Fruit fly (Drosophila melanogaster) whole organism, embryonic: ENCODE measurements around the gene aln.
A peak's percentile ranks its signal among the peaks of the same experiment; 100 is the strongest.

Experiments
- Asciz ChIP-seq: fragments of 200-800 bp; sonication (Bioruptor generic); optimal IDR thresholded peaks from 2 replicates; lab custom pipeline; 2017; ENCODE audit warnings: missing biosample characterization, mild to moderate bottlenecking, missing genetic modification characterization, missing genetic modification reagents
- CG10959 ChIP-seq: fragments of 200-800 bp; sonication (Bioruptor generic); IDR thresholded peaks from 2 replicates; pipeline ENCODE4 v1.3.6; 2022; ENCODE audit warnings: missing biosample characterization, missing genetic modification characterization
- CG11504 ChIP-seq: fragments of 200-800 bp; sonication (Bioruptor generic); optimal IDR thresholded peaks from 3 replicates; lab custom pipeline; 2019; ENCODE audit warnings: missing biosample characterization, mild to moderate bottlenecking, missing genetic modification characterization, moderate library complexity
- CG11696 ChIP-seq: fragments of 200-800 bp; sonication (Bioruptor generic); IDR thresholded peaks from 2 replicates; pipeline ENCODE4 v1.3.6; 2022; ENCODE audit warnings: missing biosample characterization, missing genetic modification characterization
- CG12769 ChIP-seq: fragments of 200-800 bp; sonication (Bioruptor generic); optimal IDR thresholded peaks from 2 replicates; lab custom pipeline; 2019; ENCODE audit warnings: missing biosample characterization, mild to moderate bottlenecking, missing genetic modification characterization, moderate library complexity
- CG12942 ChIP-seq: fragments of 200-800 bp; sonication (Bioruptor generic); optimal IDR thresholded peaks from 3 replicates; lab custom pipeline; 2016; ENCODE audit warnings: missing biosample characterization, missing genetic modification characterization
- CG15269 ChIP-seq: fragments of 200-800 bp; sonication (Bioruptor generic); optimal IDR thresholded peaks from 2 replicates; lab custom pipeline; 2018; ENCODE audit warnings: missing biosample characterization, mild to moderate bottlenecking, missing genetic modification characterization, moderate library complexity
- CG15514 ChIP-seq: fragments of 200-800 bp; sonication (Bioruptor generic); optimal IDR thresholded peaks from 3 replicates; lab custom pipeline; 2017; ENCODE audit warnings: missing biosample characterization, missing genetic modification characterization, mild to moderate bottlenecking, moderate library complexity, missing genetic modification reagents
- CG1792 ChIP-seq: fragments of 200-800 bp; sonication (Bioruptor generic); optimal IDR thresholded peaks from 2 replicates; lab custom pipeline; 2016; ENCODE audit warnings: missing biosample characterization, missing genetic modification characterization
- CG18619 ChIP-seq: fragments of 200-800 bp; sonication (Bioruptor generic); optimal IDR thresholded peaks from 3 replicates; lab custom pipeline; 2017; ENCODE audit warnings: missing biosample characterization, mild to moderate bottlenecking, missing genetic modification characterization
- CG2129 ChIP-seq: fragments of 200-800 bp; sonication (Bioruptor generic); IDR thresholded peaks from 2 replicates; pipeline ENCODE4 v1.3.6; 2022; ENCODE audit warnings: missing biosample characterization, missing genetic modification characterization; ENCODE audit not compliant: partially characterized antibody
- CG32532 ChIP-seq: fragments of 200-800 bp; sonication (Bioruptor generic); IDR thresholded peaks from 2 replicates; pipeline ENCODE4 v1.3.6; 2022; ENCODE audit warnings: missing biosample characterization, missing genetic modification characterization
- CG43689 ChIP-seq: fragments of 200-800 bp; sonication (Bioruptor generic); IDR thresholded peaks from 2 replicates; pipeline ENCODE4 v1.3.6; 2022; ENCODE audit warnings: missing biosample characterization, missing genetic modification characterization
- CG6683 ChIP-seq: fragments of 200-800 bp; sonication (Bioruptor generic); optimal IDR thresholded peaks from 2 replicates; lab custom pipeline; 2017; ENCODE audit warnings: missing biosample characterization, mild to moderate bottlenecking, missing genetic modification characterization, missing genetic modification reagents
- CG6765 ChIP-seq: fragments of 200-800 bp; sonication (Bioruptor generic); optimal IDR thresholded peaks from 3 replicates; lab custom pipeline; 2017; ENCODE audit warnings: missing biosample characterization, mild to moderate bottlenecking, missing genetic modification characterization
- CG7271 ChIP-seq: fragments of 200-800 bp; sonication (Bioruptor generic); optimal IDR thresholded peaks from 2 replicates; lab custom pipeline; 2018; ENCODE audit warnings: missing biosample characterization, mild to moderate bottlenecking, missing genetic modification characterization, moderate library complexity
- Camta ChIP-seq: fragments of 200-800 bp; sonication (Bioruptor generic); optimal IDR thresholded peaks from 2 replicates; lab custom pipeline; 2016; ENCODE audit warnings: missing biosample characterization, missing genetic modification characterization
- Dfd ChIP-seq, 2 experiments: fragments of >200 bp; optimal IDR thresholded peaks; 2 replicates each; lab custom pipeline; 2017; ENCODE audit warnings: missing biosample characterization in 2 of 2, missing genetic modification characterization in 2 of 2
- E2f2 ChIP-seq: fragments of 200-800 bp; sonication (Bioruptor generic); IDR thresholded peaks from 2 replicates; pipeline ENCODE4 v1.3.6; 2022; ENCODE audit warnings: missing biosample characterization, missing genetic modification characterization
- Fer3 ChIP-seq: fragments of 200-800 bp; sonication (Bioruptor generic); optimal IDR thresholded peaks from 2 replicates; lab custom pipeline; 2018; ENCODE audit warnings: missing biosample characterization, mild to moderate bottlenecking, missing genetic modification characterization, moderate library complexity
- Hey ChIP-seq: fragments of 200-800 bp; sonication (Bioruptor generic); optimal IDR thresholded peaks from 3 replicates; lab custom pipeline; 2018; ENCODE audit warnings: missing biosample characterization, mild to moderate bottlenecking, missing genetic modification characterization
- Hmr ChIP-seq: fragments of 200-800 bp; sonication (Bioruptor generic); optimal IDR thresholded peaks from 3 replicates; lab custom pipeline; 2017; ENCODE audit warnings: mild to moderate bottlenecking, missing biosample characterization, missing genetic modification reagents, missing genetic modification characterization
- Hsf ChIP-seq: fragments of 200-800 bp; sonication (Bioruptor generic); optimal IDR thresholded peaks from 3 replicates; lab custom pipeline; 2016; ENCODE audit warnings: missing biosample characterization, missing genetic modification characterization
- MESR4 ChIP-seq: fragments of 200-800 bp; sonication (Bioruptor generic); optimal IDR thresholded peaks from 2 replicates; lab custom pipeline; 2018; ENCODE audit warnings: missing biosample characterization, mild to moderate bottlenecking, missing genetic modification characterization, moderate library complexity
- MTF-1 ChIP-seq: fragments of 200-800 bp; sonication (Bioruptor generic); optimal IDR thresholded peaks from 2 replicates; lab custom pipeline; 2018; ENCODE audit warnings: missing biosample characterization, mild to moderate bottlenecking, missing genetic modification characterization, borderline replicate concordance
- Max ChIP-seq: fragments of 200-800 bp; sonication (Bioruptor generic); optimal IDR thresholded peaks from 2 replicates; lab custom pipeline; 2016; ENCODE audit warnings: missing biosample characterization, mild to moderate bottlenecking, missing genetic modification characterization
- Oli ChIP-seq: fragments of 200-800 bp; sonication (Bioruptor generic); optimal IDR thresholded peaks from 2 replicates; lab custom pipeline; 2018; ENCODE audit warnings: missing biosample characterization, mild to moderate bottlenecking, missing genetic modification characterization, moderate library complexity
- Sry-δ ChIP-seq: fragments of 200-800 bp; sonication (Bioruptor generic); optimal IDR thresholded peaks from 2 replicates; lab custom pipeline; 2016; ENCODE audit warnings: missing biosample characterization, missing genetic modification characterization
- aop ChIP-seq: fragments of 200-800 bp; sonication (Bioruptor generic); IDR thresholded peaks from 2 replicates; pipeline ENCODE4 v1.3.6; 2022; ENCODE audit warnings: missing biosample characterization, missing genetic modification characterization
- chinmo ChIP-seq: fragments of 200-800 bp; sonication (Bioruptor generic); IDR thresholded peaks from 4 replicates; pipeline ENCODE4 v1.3.6; 2022; ENCODE audit warnings: missing biosample characterization, missing genetic modification characterization; ENCODE audit not compliant: partially characterized antibody
- ci ChIP-seq: fragments of 200-800 bp; sonication (Bioruptor generic); IDR thresholded peaks from 3 replicates; pipeline ENCODE4 v1.3.6; 2022; ENCODE audit warnings: missing biosample characterization, missing genetic modification characterization
- dmrt99B ChIP-seq: fragments of 200-800 bp; sonication (Bioruptor generic); optimal IDR thresholded peaks from 2 replicates; lab custom pipeline; 2018; ENCODE audit warnings: missing biosample characterization, mild to moderate bottlenecking, missing genetic modification characterization, moderate library complexity
- exex ChIP-seq: fragments of 200-800 bp; sonication (Bioruptor generic); optimal IDR thresholded peaks from 4 replicates; lab custom pipeline; 2018; ENCODE audit warnings: missing biosample characterization, mild to moderate bottlenecking, missing genetic modification characterization, moderate library complexity
- fd96Cb ChIP-seq: fragments of 200-800 bp; sonication (Bioruptor generic); optimal IDR thresholded peaks from 2 replicates; lab custom pipeline; 2018; ENCODE audit warnings: missing biosample characterization, mild to moderate bottlenecking, missing genetic modification characterization, moderate library complexity
- gem ChIP-seq: fragments of 200-800 bp; sonication (Bioruptor generic); optimal IDR thresholded peaks from 2 replicates; lab custom pipeline; 2019; ENCODE audit warnings: missing biosample characterization, mild to moderate bottlenecking, missing genetic modification characterization, moderate library complexity
- gro ChIP-seq: fragments of 200-800 bp; sonication (Bioruptor generic); optimal IDR thresholded peaks from 2 replicates; lab custom pipeline; 2016; ENCODE audit warnings: missing biosample characterization, missing genetic modification characterization
- kah ChIP-seq: fragments of 200-800 bp; sonication (Bioruptor generic); optimal IDR thresholded peaks from 2 replicates; lab custom pipeline; 2018; ENCODE audit warnings: missing biosample characterization, mild to moderate bottlenecking, missing genetic modification characterization
- kay ChIP-seq: fragments of 200-800 bp; sonication (Bioruptor generic); optimal IDR thresholded peaks from 2 replicates; lab custom pipeline; 2016; ENCODE audit warnings: missing biosample characterization, missing genetic modification characterization
- onecut ChIP-seq: fragments of 200-800 bp; sonication (Bioruptor generic); IDR thresholded peaks from 2 replicates; pipeline ENCODE4 v1.3.6; 2022; ENCODE audit warnings: missing biosample characterization, missing genetic modification characterization
- peb ChIP-seq: fragments of 200-800 bp; sonication (Bioruptor generic); IDR thresholded peaks from 2 replicates; pipeline ENCODE4 v1.3.6; 2022; ENCODE audit warnings: missing biosample characterization, missing genetic modification characterization
- psq ChIP-seq: fragments of 200-800 bp; sonication (Bioruptor generic); optimal IDR thresholded peaks from 2 replicates; lab custom pipeline; 2017; ENCODE audit warnings: missing biosample characterization, missing genetic modification characterization
- pum ChIP-seq: fragments of 200-800 bp; sonication (Bioruptor generic); optimal IDR thresholded peaks from 2 replicates; lab custom pipeline; 2016; ENCODE audit warnings: missing biosample characterization, missing genetic modification characterization
- salm ChIP-seq: fragments of 200-800 bp; sonication (Bioruptor generic); optimal IDR thresholded peaks from 2 replicates; lab custom pipeline; 2018; ENCODE audit warnings: missing biosample characterization, mild to moderate bottlenecking, missing genetic modification characterization
- sd ChIP-seq: fragments of 200-800 bp; sonication (Bioruptor generic); optimal IDR thresholded peaks from 3 replicates; lab custom pipeline; 2018; ENCODE audit warnings: missing biosample characterization, mild to moderate bottlenecking, missing genetic modification characterization, moderate library complexity
- sens ChIP-seq: fragments of 200-800 bp; sonication (Bioruptor generic); peaks from one replicate; lab custom pipeline; 2016; ENCODE audit warnings: missing biosample characterization, missing genetic modification characterization
- stwl ChIP-seq: fragments of 200-800 bp; sonication (Bioruptor generic); optimal IDR thresholded peaks from 3 replicates; lab custom pipeline; 2018; ENCODE audit warnings: missing biosample characterization, mild to moderate bottlenecking, missing genetic modification characterization, moderate library complexity
- tap ChIP-seq: fragments of 200-800 bp; optimal IDR thresholded peaks from 3 replicates; lab custom pipeline; 2019; ENCODE audit warnings: missing biosample characterization, mild to moderate bottlenecking, missing genetic modification characterization, moderate library complexity
- tup ChIP-seq: fragments of 200-800 bp; sonication (Bioruptor generic); optimal IDR thresholded peaks from 2 replicates; lab custom pipeline; 2016; ENCODE audit warnings: missing biosample characterization, mild to moderate bottlenecking, missing genetic modification characterization, moderate library complexity
- vfl ChIP-seq: fragments of 200-800 bp; sonication (Bioruptor generic); optimal IDR thresholded peaks from 2 replicates; lab custom pipeline; 2016; ENCODE audit warnings: missing biosample characterization, missing genetic modification characterization
- yki ChIP-seq: fragments of >200 bp; optimal IDR thresholded peaks from 3 replicates; lab custom pipeline; 2018

Gene aln

dm6 chr3L:1005859-1006258, 12.1 kb downstream of the aln start:
- TF ChIP-seq dmrt99B (tag; lab: Kevin White, UChicago) (no peak), tup (GFP tag; lab: Kevin White, UChicago) (no peak), Dfd (GFP tag; optimal IDR thresholded peaks at IDR 0.05; lab: Kevin White, UChicago) (no peak), Sry-δ (no peak), salm (no peak), Asciz (GFP tag; lab: Kevin White, UChicago) (no peak), E2f2 (no peak), gro (GFP tag; lab: Kevin White, UChicago) (no peak), CG18619 (no peak), vfl (GFP tag; lab: Kevin White, UChicago) (no peak), CG11504 (tag; lab: Kevin White, UChicago) (no peak), kah (GFP tag; lab: Kevin White, UChicago) (no peak), psq (GFP tag; lab: Kevin White, UChicago) (no peak), CG15269 (tag; lab: Kevin White, UChicago) (no peak), sd (tag; lab: Kevin White, UChicago) (peak; percentile 13), CG1792 (GFP tag; lab: Kevin White, UChicago) (no peak), MTF-1 (GFP tag; lab: Kevin White, UChicago) (no peak), MESR4 (GFP tag; lab: Kevin White, UChicago) (no peak), pum (GFP tag; lab: Kevin White, UChicago) (no peak), CG7271 (tag; lab: Kevin White, UChicago) (no peak), aop (no peak), CG15514 (GFP tag; lab: Kevin White, UChicago) (peak; percentile 38), gem (tag; lab: Kevin White, UChicago) (no peak), kay (GFP tag; lab: Kevin White, UChicago) (no peak), Camta (GFP tag; lab: Kevin White, UChicago) (no peak), Hey (peak; percentile 95), CG12769 (peak; percentile 3), CG6765 (GFP tag; lab: Kevin White, UChicago) (no peak), CG11696 (no peak), fd96Cb (tag; lab: Kevin White, UChicago) (no peak), onecut (GFP tag; lab: Robert Waterston, UW) (no peak), CG2129 (GFP tag; lab: Robert Waterston, UW) (no peak), Oli (tag; lab: Kevin White, UChicago) (no peak), CG6683 (GFP tag; lab: Kevin White, UChicago) (no peak), CG10959 (GFP tag; lab: Robert Waterston, UW) (no peak), CG32532 (GFP tag; lab: Robert Waterston, UW) (no peak), Max (GFP tag; lab: Kevin White, UChicago) (no peak), chinmo (GFP tag; lab: Robert Waterston, UW) (0 out of 4 replicates have a peak, but pooled peaks have one; percentile 38), CG43689 (GFP tag; lab: Robert Waterston, UW) (no peak), CG12942 (GFP tag; lab: Kevin White, UChicago) (no peak), stwl (no peak), tap (tag; lab: Kevin White, UChicago) (no peak), ci (no peak), exex (tag; lab: Kevin White, UChicago) (peak; percentile 65), peb (no peak), yki (no peak), Hsf (GFP tag; lab: Kevin White, UChicago) (no peak), Fer3 (tag; lab: Kevin White, UChicago) (no peak), sens (peak; percentile 8), Hmr (GFP tag; lab: Kevin White, UChicago) (no peak)
